Worm (Caenorhabditis elegans) whole organism, L3 larva: ENCODE measurements around the gene dhs-7.

Experiments used
- R02D3.7 ChIP-seq: fragments of 150-350 bp; optimal IDR thresholded peaks from 2 replicates; lab custom pipeline; 2014; ENCODE audit warnings: missing biosample characterization, missing genetic modification characterization
- ZK546.5 ChIP-seq: sonication (generic microtip); optimal IDR thresholded peaks from 2 replicates; lab custom pipeline; 2017; ENCODE audit warnings: missing biosample characterization, missing genetic modification characterization
- aly-2 ChIP-seq: fragments of 150-350 bp; optimal IDR thresholded peaks from 2 replicates; lab custom pipeline; 2014; ENCODE audit warnings: missing biosample characterization, missing genetic modification characterization
- ama-1 ChIP-seq: fragments of 150-350 bp; optimal IDR thresholded peaks from 2 replicates; lab custom pipeline; 2018
- ceh-28 ChIP-seq: fragments of 150-350 bp; optimal IDR thresholded peaks from 2 replicates; lab custom pipeline; 2014; ENCODE audit warnings: missing biosample characterization, missing genetic modification reagents, missing genetic modification characterization
- ceh-82 ChIP-seq: fragments of 150-350 bp; optimal IDR thresholded peaks from 2 replicates; lab custom pipeline; 2014; ENCODE audit warnings: missing biosample characterization, missing genetic modification characterization
- ceh-9 ChIP-seq: sonication (generic microtip); optimal IDR thresholded peaks from 2 replicates; lab custom pipeline; 2018; ENCODE audit warnings: missing biosample characterization, missing genetic modification characterization
- daf-12 ChIP-seq: fragments of 150-350 bp; optimal IDR thresholded peaks from 2 replicates; lab custom pipeline; 2014; ENCODE audit warnings: missing biosample characterization, missing genetic modification reagents, missing genetic modification characterization
- egl-27 ChIP-seq: sonication (generic microtip); optimal IDR thresholded peaks from 4 replicates; lab custom pipeline; 2017; ENCODE audit warnings: missing biosample characterization, missing genetic modification reagents, missing genetic modification characterization
- egl-5 ChIP-seq: fragments of 150-350 bp; optimal IDR thresholded peaks from 2 replicates; lab custom pipeline; 2017; ENCODE audit warnings: missing biosample characterization, missing genetic modification reagents, missing genetic modification characterization, inconsistent platforms
- elt-1 ChIP-seq: fragments of 150-350 bp; optimal IDR thresholded peaks from 2 replicates; lab custom pipeline; 2014; ENCODE audit warnings: missing biosample characterization, missing genetic modification characterization
- elt-2 ChIP-seq: sonication (generic microtip); optimal IDR thresholded peaks from 2 replicates; lab custom pipeline; 2016; ENCODE audit warnings: missing genetic modification reagents, mild to moderate bottlenecking, missing genetic modification characterization, missing compliant biosample characterization
- elt-3 ChIP-seq, 3 experiments: fragments of 150-350 bp in 1 of 3; sonication (generic microtip) in 2 of 3; optimal IDR thresholded peaks; 2 replicates in 2 of 3; 4 replicates in 1 of 3; lab custom pipeline; 2014 to 2017; ENCODE audit warnings: missing biosample characterization in 3 of 3, missing genetic modification characterization in 3 of 3
- eor-1 ChIP-seq, 2 experiments: fragments of 150-350 bp; optimal IDR thresholded peaks; 2 replicates each; lab custom pipeline; 2014 to 2018; ENCODE audit warnings: missing biosample characterization in 2 of 2, missing genetic modification characterization in 2 of 2
- fkh-10 ChIP-seq: sonication (generic microtip); optimal IDR thresholded peaks from 2 replicates; lab custom pipeline; 2017; ENCODE audit warnings: missing biosample characterization, missing genetic modification reagents, missing genetic modification characterization
- fkh-2 ChIP-seq: fragments of 150-350 bp; optimal IDR thresholded peaks from 2 replicates; lab custom pipeline; 2014; ENCODE audit warnings: missing biosample characterization, missing genetic modification reagents, missing genetic modification characterization
- fos-1 ChIP-seq: fragments of 150-350 bp; optimal IDR thresholded peaks from 2 replicates; lab custom pipeline; 2014; ENCODE audit warnings: missing biosample characterization, missing genetic modification characterization
- hmg-11 ChIP-seq: sonication (generic microtip); optimal IDR thresholded peaks from 2 replicates; lab custom pipeline; 2016; ENCODE audit warnings: missing genetic modification characterization, missing compliant biosample characterization
- jun-1 ChIP-seq: fragments of 150-350 bp; optimal IDR thresholded peaks from 2 replicates; lab custom pipeline; 2014; ENCODE audit warnings: missing biosample characterization, missing genetic modification reagents, missing genetic modification characterization
- lin-15B ChIP-seq: fragments of 150-350 bp; optimal IDR thresholded peaks from 2 replicates; lab custom pipeline; 2014; ENCODE audit warnings: missing biosample characterization, missing genetic modification characterization
- lin-39 ChIP-seq: fragments of 150-350 bp; optimal IDR thresholded peaks from 2 replicates; lab custom pipeline; 2018; ENCODE audit warnings: missing biosample characterization, missing genetic modification reagents, missing genetic modification characterization
- mdl-1 ChIP-seq: fragments of 150-350 bp; optimal IDR thresholded peaks from 2 replicates; lab custom pipeline; 2014; ENCODE audit warnings: missing biosample characterization, missing genetic modification characterization
- mml-1 ChIP-seq: fragments of 150-350 bp; sonication (generic microtip); optimal IDR thresholded peaks from 3 replicates; lab custom pipeline; 2014; ENCODE audit warnings: missing biosample characterization, missing genetic modification characterization
- nfya-1 ChIP-seq: sonication (generic microtip); optimal IDR thresholded peaks from 2 replicates; lab custom pipeline; 2017; ENCODE audit warnings: missing genetic modification characterization, mild to moderate bottlenecking, missing compliant biosample characterization, antibody characterized with exemption, moderate library complexity; ENCODE audit not compliant: insufficient read depth
- nhr-23 ChIP-seq: fragments of 150-350 bp; optimal IDR thresholded peaks from 2 replicates; lab custom pipeline; 2014; ENCODE audit warnings: missing biosample characterization, missing genetic modification reagents, missing genetic modification characterization
- nhr-25 ChIP-seq: sonication (generic microtip); optimal IDR thresholded peaks from 2 replicates; lab custom pipeline; 2017; ENCODE audit warnings: missing biosample characterization, missing genetic modification characterization
- nhr-28 ChIP-seq: fragments of 150-350 bp; optimal IDR thresholded peaks from 2 replicates; lab custom pipeline; 2014; ENCODE audit warnings: missing biosample characterization, missing genetic modification characterization
- nhr-43 ChIP-seq: sonication (generic microtip); optimal IDR thresholded peaks from 2 replicates; lab custom pipeline; 2016; ENCODE audit warnings: mild to moderate bottlenecking, missing genetic modification characterization, missing compliant biosample characterization; ENCODE audit not compliant: poor library complexity, severe bottlenecking
- nhr-67 ChIP-seq: fragments of 150-350 bp; optimal IDR thresholded peaks from 2 replicates; lab custom pipeline; 2014; ENCODE audit warnings: missing biosample characterization, missing genetic modification characterization
- nhr-76 ChIP-seq: fragments of 150-350 bp; sonication (generic microtip); optimal IDR thresholded peaks from 5 replicates; lab custom pipeline; 2014; ENCODE audit warnings: missing biosample characterization, missing genetic modification characterization
- nhr-77 ChIP-seq: fragments of 150-350 bp; optimal IDR thresholded peaks from 2 replicates; lab custom pipeline; 2014; ENCODE audit warnings: missing biosample characterization, missing genetic modification characterization
- pha-4 ChIP-seq: fragments of 150-350 bp; optimal IDR thresholded peaks from 2 replicates; lab custom pipeline; 2014; ENCODE audit warnings: missing biosample characterization, missing genetic modification reagents, missing genetic modification characterization
- pqm-1 ChIP-seq: fragments of 150-350 bp; optimal IDR thresholded peaks from 2 replicates; lab custom pipeline; 2017; ENCODE audit warnings: missing biosample characterization, missing genetic modification characterization, inconsistent platforms
- skn-1 ChIP-seq: fragments of 150-350 bp; optimal IDR thresholded peaks from 2 replicates; lab custom pipeline; 2014; ENCODE audit warnings: missing biosample characterization, missing genetic modification characterization
- snpc-4 ChIP-seq: fragments of 150-350 bp; optimal IDR thresholded peaks from 2 replicates; lab custom pipeline; 2014; ENCODE audit warnings: missing biosample characterization, missing genetic modification characterization
- tbx-2 ChIP-seq: sonication (generic microtip); optimal IDR thresholded peaks from 2 replicates; lab custom pipeline; 2016; ENCODE audit warnings: mild to moderate bottlenecking, missing genetic modification characterization, missing compliant biosample characterization
- unc-39 ChIP-seq: sonication (generic microtip); optimal IDR thresholded peaks from 4 replicates; lab custom pipeline; 2017; ENCODE audit warnings: missing biosample characterization, missing genetic modification characterization
- unc-62 ChIP-seq: fragments of 150-350 bp; sonication (generic microtip); optimal IDR thresholded peaks from 4 replicates; lab custom pipeline; 2014; ENCODE audit warnings: missing biosample characterization, missing genetic modification reagents, missing genetic modification characterization
- zag-1 ChIP-seq: fragments of 150-350 bp; optimal IDR thresholded peaks from 2 replicates; lab custom pipeline; 2014; ENCODE audit warnings: missing biosample characterization, missing genetic modification characterization
- ztf-11 ChIP-seq: fragments of 150-350 bp; optimal IDR thresholded peaks from 2 replicates; lab custom pipeline; 2014; ENCODE audit warnings: missing biosample characterization, missing genetic modification characterization
- ztf-4 ChIP-seq: fragments of 150-350 bp; optimal IDR thresholded peaks from 2 replicates; lab custom pipeline; 2014; ENCODE audit warnings: missing biosample characterization, missing genetic modification characterization

Gene dhs-7

ce11 chrII:7210187-7210586 lies 1.9 kb upstream of the dhs-7 start, which contains the start of gene E04F6.15:
TSS of gene E04F6.15 (minus strand) at chrII:7210287.
- TF ChIP-seq egl-5 (tag; lab: Kevin White, UChicago) (no peak), ZK546.5 (tag; lab: Kevin White, UChicago) (no peak), fkh-10 (GFP tag; lab: Kevin White, UChicago) (no peak), snpc-4 (tag; lab: Kevin White, UChicago) (no peak), pqm-1 (tag; lab: Kevin White, UChicago) (no peak), mdl-1 (tag; lab: Kevin White, UChicago) (no peak), nhr-25 (tag; lab: Kevin White, UChicago) (no peak), daf-12 (tag; lab: Kevin White, UChicago) (no peak), tbx-2 (tag; lab: Kevin White, UChicago) (no peak), nhr-28 (tag; lab: Kevin White, UChicago) (no peak), nhr-43 (no peak), unc-39 (tag; lab: Kevin White, UChicago) (no peak), unc-62 (GFP tag; lab: Kevin White, UChicago) (no peak)

ce11 chrII:7207649-7208048 lies 611 bp downstream of the dhs-7 start:
- TF ChIP-seq snpc-4 (tag; lab: Kevin White, UChicago) (no peak), zag-1 (tag; lab: Kevin White, UChicago) (no peak), hmg-11 (tag; lab: Kevin White, UChicago) (no peak), elt-1 (tag; lab: Kevin White, UChicago) (no peak), pqm-1 (tag; lab: Kevin White, UChicago) (no peak), jun-1 (tag; lab: Kevin White, UChicago) (no peak), nhr-67 (tag; lab: Kevin White, UChicago) (no peak), nhr-77 (tag; lab: Kevin White, UChicago) (no peak), lin-15B (no peak), ceh-9 (tag; lab: Kevin White, UChicago) (no peak), nfya-1 (tag; lab: Kevin White, UChicago) (no peak), daf-12 (tag; lab: Kevin White, UChicago) (no peak), tbx-2 (tag; lab: Kevin White, UChicago) (no peak), unc-39 (tag; lab: Kevin White, UChicago) (no peak), ztf-4 (no peak)
- TF ChIP-seq, all 47 proteins: peak for 0

- TF ChIP-seq egl-27 (tag; lab: Kevin White, UChicago) (no peak), R02D3.7 (tag; lab: Kevin White, UChicago) (no peak), pha-4 (tag; lab: Kevin White, UChicago) (no peak)
- TF ChIP-seq, all 47 proteins: peak for 0
Observed at ce11 chrII:7205388-7205787, 2.9 kb downstream of the dhs-7 start, which contains the start of gene srd-59. TSS of gene srd-59 (plus strand) at chrII:7205688.

- TF ChIP-seq nhr-23 (tag; lab: Kevin White, UChicago) (no peak), nhr-43 (no peak), ceh-9 (tag; lab: Kevin White, UChicago) (no peak), ceh-28 (tag; lab: Kevin White, UChicago) (no peak), hmg-11 (tag; lab: Kevin White, UChicago) (no peak), nhr-76 (tag; lab: Kevin White, UChicago) (no peak), pqm-1 (tag; lab: Kevin White, UChicago) (no peak), R02D3.7 (tag; lab: Kevin White, UChicago) (no peak), ceh-82 (no peak), zag-1 (tag; lab: Kevin White, UChicago) (no peak), nhr-25 (tag; lab: Kevin White, UChicago) (no peak), nhr-67 (tag; lab: Kevin White, UChicago) (no peak), mdl-1 (tag; lab: Kevin White, UChicago) (no peak), ztf-11 (tag; lab: Kevin White, UChicago) (no peak), elt-2 (tag; lab: Kevin White, UChicago) (no peak), eor-1 (tag; optimal IDR thresholded peaks at IDR 0.05; lab: Kevin White, UChicago) (no peak), unc-62 (GFP tag; lab: Kevin White, UChicago) (no peak)
Observed at ce11 chrII:7204951-7205350, 3.3 kb downstream of the dhs-7 start, which contains the start of gene srd-58. TSS of gene srd-58 (minus strand) at chrII:7205051.

- no peak for TF ChIP-seq elt-1 (tag; lab: Kevin White, UChicago)
- no peak for TF ChIP-seq nhr-25 (tag; lab: Kevin White, UChicago)
- no peak for TF ChIP-seq zag-1 (tag; lab: Kevin White, UChicago)
- TF ChIP-seq ama-1 = no peak
- no peak for TF ChIP-seq nhr-67 (tag; lab: Kevin White, UChicago)
- TF ChIP-seq ceh-9 (tag; lab: Kevin White, UChicago) = no peak
- TF ChIP-seq elt-2 (tag; lab: Kevin White, UChicago) = no peak
- TF ChIP-seq aly-2 (tag; lab: Kevin White, UChicago) = no peak
- no peak for TF ChIP-seq fos-1
- no peak for TF ChIP-seq elt-3 (tag; optimal IDR thresholded peaks at IDR 0.05; lab: Kevin White, UChicago)
- TF ChIP-seq snpc-4 (tag; lab: Kevin White, UChicago) = no peak
- TF ChIP-seq lin-39 = no peak
- no peak for TF ChIP-seq lin-15B
- TF ChIP-seq hmg-11 (tag; lab: Kevin White, UChicago) = no peak
- no peak for TF ChIP-seq fkh-2 (tag; lab: Kevin White, UChicago)
- no peak for TF ChIP-seq skn-1 (tag; lab: Kevin White, UChicago)
- TF ChIP-seq mdl-1 (tag; lab: Kevin White, UChicago) = no peak
- TF ChIP-seq ceh-82 = no peak
- no peak for TF ChIP-seq mml-1
- no peak for TF ChIP-seq ZK546.5 (tag; lab: Kevin White, UChicago)
- TF ChIP-seq, all 47 proteins: peak for 0
Observed at ce11 chrII:7203110-7203509, 5.2 kb downstream of the dhs-7 start, which contains the start of gene srd-56. TSS of gene srd-56 (minus strand) at chrII:7203210.
